Worm (Caenorhabditis elegans): ENCODE measurements around the gene Y43F8B.28.

DNA sequence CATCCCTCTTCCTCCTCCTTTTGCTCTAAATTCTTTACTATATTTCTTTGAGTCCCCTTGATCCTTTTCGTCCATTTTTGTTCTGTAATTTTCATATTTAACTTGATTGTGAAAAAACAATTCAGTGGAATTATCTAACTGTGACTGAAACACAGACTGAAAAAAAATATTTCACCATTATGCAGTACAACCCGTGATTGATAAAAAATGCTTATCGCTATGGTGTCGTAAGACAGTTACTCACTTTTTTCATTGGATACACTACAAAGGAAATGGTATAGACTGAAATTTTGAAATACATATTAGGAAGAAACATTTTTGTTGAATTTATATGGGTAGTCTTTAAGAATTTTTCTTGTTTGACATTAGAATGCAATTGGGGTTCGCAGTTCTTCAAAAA is 17.5 kb upstream of the Y43F8B.28 start, which contains the start of gene Y43F8B.23:
- TF ChIP-seq mbf-1 (tag; optimal IDR thresholded peaks at IDR 0.05) (no peak), unc-62 (GFP tag; optimal IDR thresholded peaks at IDR 0.05) (no peak), lin-13 (GFP tag; optimal IDR thresholded peaks at IDR 0.05) (no peak), nhr-25 (tag; optimal IDR thresholded peaks at IDR 0.05) (no peak), ama-1 (optimal IDR thresholded peaks at IDR 0.05) (no peak), nhr-237 (tag; optimal IDR thresholded peaks at IDR 0.05) (no peak), ztf-11 (tag; optimal IDR thresholded peaks at IDR 0.05) (no peak), aly-2 (tag; optimal IDR thresholded peaks at IDR 0.05) (no peak), F13H6.1 (tag; optimal IDR thresholded peaks at IDR 0.05) (no peak), nhr-10 (tag; optimal IDR thresholded peaks at IDR 0.05) (no peak)
